Worm (Caenorhabditis elegans): Measurements from ENCODE around the gene C31G12.1.

Gene C31G12.1

DNA sequence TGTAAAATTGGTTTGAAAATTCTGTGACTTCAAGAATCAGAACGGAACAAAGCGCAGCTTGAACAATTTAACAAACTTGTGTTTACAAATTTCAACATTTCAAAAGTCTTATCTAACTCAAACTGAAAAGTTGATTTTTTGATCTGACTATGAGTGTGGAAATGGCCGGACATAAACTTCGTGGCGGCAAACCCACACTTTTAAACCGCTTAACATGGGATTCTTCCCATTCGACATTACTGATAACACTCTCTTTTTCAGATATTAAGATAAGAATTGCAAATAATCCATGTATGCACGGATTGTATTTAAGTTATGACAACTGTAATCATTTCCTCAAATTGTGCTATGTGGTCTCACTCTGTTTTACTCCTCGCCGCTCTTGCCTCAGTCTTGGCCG is 11.4 kb downstream of the C31G12.1 start, which contains the start of gene clec-42:
Gene clec-42 (plus strand): TSS at position 285 of the 400 bp plus-strand sequence.
- TF ChIP-seq lin-11 (tag; optimal IDR thresholded peaks at IDR 0.05) (no peak), mbf-1 (tag; optimal IDR thresholded peaks at IDR 0.05) (no peak), nhr-237 (tag; optimal IDR thresholded peaks at IDR 0.05) (no peak), lin-39 (tag; optimal IDR thresholded peaks at IDR 0.05) (no peak), nhr-23 (tag; optimal IDR thresholded peaks at IDR 0.05) (no peak), nhr-21 (tag; optimal IDR thresholded peaks at IDR 0.05) (no peak), dmd-4 (tag; optimal IDR thresholded peaks at IDR 0.05) (no peak)

ce11 chrV:18195006-18195405 is 15.2 kb downstream of the C31G12.1 start, which contains the start of gene F16H6.3:
TSS of gene F16H6.3 (plus strand) at chrV:18195306.
- TF ChIP-seq nhr-12 (tag; optimal IDR thresholded peaks at IDR 0.05) (no peak), alr-1 (tag; optimal IDR thresholded peaks at IDR 0.05) (no peak), lin-39 (tag; optimal IDR thresholded peaks at IDR 0.05) (no peak), nhr-77 (tag; optimal IDR thresholded peaks at IDR 0.05) (no peak), ceh-82 (tag; optimal IDR thresholded peaks at IDR 0.05) (no peak), sma-3 (GFP tag; optimal IDR thresholded peaks at IDR 0.05) (no peak)

DNA sequence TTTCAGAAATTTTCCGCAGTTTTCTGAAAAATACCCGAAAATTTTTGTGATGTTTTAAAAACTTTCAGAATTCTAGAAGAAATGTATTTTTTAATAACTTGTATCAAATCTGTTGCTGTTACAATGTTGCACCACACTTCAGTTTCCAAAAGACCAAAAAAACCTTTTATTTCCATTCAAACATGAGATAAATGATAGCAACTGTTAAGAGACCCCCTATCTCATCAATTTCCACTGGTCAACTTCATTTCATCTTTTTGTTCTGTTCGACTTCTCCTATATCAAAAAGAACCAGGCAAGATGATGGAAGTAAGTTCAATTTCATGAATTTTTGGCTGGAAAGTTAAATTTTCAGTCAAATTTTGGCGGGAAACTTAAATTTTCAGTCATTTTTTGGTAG is 18.7 kb downstream of the C31G12.1 start, which contains the start of gene F16H6.4:
Gene F16H6.4 (plus strand): TSS at position 301 of the 400 bp plus-strand sequence.
- TF ChIP-seq unc-55 (GFP tag; optimal IDR thresholded peaks at IDR 0.05) (no peak), peb-1 (tag; optimal IDR thresholded peaks at IDR 0.05) (no peak), unc-62 (GFP tag; optimal IDR thresholded peaks at IDR 0.05) (no peak), mab-5 (tag; optimal IDR thresholded peaks at IDR 0.05) (no peak)

DNA sequence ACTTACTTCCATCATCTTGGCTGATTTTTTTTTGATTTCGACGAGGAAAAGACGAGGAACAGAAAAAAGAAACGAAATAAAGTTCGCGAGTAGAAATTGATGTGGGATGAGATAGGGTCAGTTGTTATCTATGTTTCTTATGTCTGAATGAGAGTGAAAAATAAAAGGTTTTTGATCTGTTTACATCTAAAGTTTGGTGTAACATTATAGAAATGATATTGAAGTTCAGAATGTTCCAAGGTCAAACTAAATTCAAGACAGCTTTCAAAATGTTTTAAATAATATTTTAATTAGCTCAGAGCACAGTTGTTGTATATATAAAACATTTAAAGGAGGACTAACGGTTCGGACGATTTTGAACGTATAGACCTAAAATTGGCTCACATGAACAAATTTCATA is 29.3 kb downstream of the C31G12.1 start, which contains the start of gene F16H6.7:
Gene F16H6.7 (minus strand): TSS at position 101 of the 400 bp plus-strand sequence.
- TF ChIP-seq peb-1 (tag; optimal IDR thresholded peaks at IDR 0.05) (no peak), ZK546.5 (tag; optimal IDR thresholded peaks at IDR 0.05) (no peak), R02D3.7 (tag; optimal IDR thresholded peaks at IDR 0.05) (no peak), ztf-4 (tag; optimal IDR thresholded peaks at IDR 0.05) (no peak), fos-1 (tag; optimal IDR thresholded peaks at IDR 0.05) (no peak), ztf-1 (GFP tag; conservative IDR thresholded peaks at IDR 0.05) (no peak), nhr-10 (tag; optimal IDR thresholded peaks at IDR 0.05) (no peak), gmeb-1 (tag; optimal IDR thresholded peaks at IDR 0.05) (no peak), nhr-11 (tag; optimal IDR thresholded peaks at IDR 0.05) (no peak), mdl-1 (tag; optimal IDR thresholded peaks at IDR 0.05) (no peak), snpc-4 (tag; optimal IDR thresholded peaks at IDR 0.05) (no peak), blmp-1 (tag; optimal IDR thresholded peaks at IDR 0.05; ENCODE audit: insufficient read depth) (no peak), nhr-77 (tag; optimal IDR thresholded peaks at IDR 0.05) (no peak), nhr-6 (tag; optimal IDR thresholded peaks at IDR 0.05) (no peak), C34F6.9 (tag; optimal IDR thresholded peaks at IDR 0.05) (no peak), unc-62 (GFP tag; optimal IDR thresholded peaks at IDR 0.05) (no peak), nhr-12 (tag; optimal IDR thresholded peaks at IDR 0.05) (no peak)

- no peak for TF ChIP-seq nhr-10 (tag; optimal IDR thresholded peaks at IDR 0.05)
- no peak for TF ChIP-seq fos-1 (tag; optimal IDR thresholded peaks at IDR 0.05)
- TF ChIP-seq R02D3.7 (tag; optimal IDR thresholded peaks at IDR 0.05), result no peak
- no peak for TF ChIP-seq ceh-82 (tag; optimal IDR thresholded peaks at IDR 0.05)
- no peak for TF ChIP-seq unc-39 (tag; optimal IDR thresholded peaks at IDR 0.05)
- no peak for TF ChIP-seq skn-1 (tag; optimal IDR thresholded peaks at IDR 0.05)
- TF ChIP-seq peb-1 (tag; optimal IDR thresholded peaks at IDR 0.05), result no peak
- TF ChIP-seq alr-1 (tag; optimal IDR thresholded peaks at IDR 0.05), result no peak
- no peak for TF ChIP-seq nhr-237 (tag; optimal IDR thresholded peaks at IDR 0.05)
- no peak for TF ChIP-seq lin-11 (tag; optimal IDR thresholded peaks at IDR 0.05)
- no peak for TF ChIP-seq ceh-16 (tag; optimal IDR thresholded peaks at IDR 0.05)
- no peak for TF ChIP-seq sma-9 (GFP tag; optimal IDR thresholded peaks at IDR 0.05)
- no peak for TF ChIP-seq sma-9 (tag; optimal IDR thresholded peaks at IDR 0.05)
- TF ChIP-seq ama-1 (optimal IDR thresholded peaks at IDR 0.05), result no peak
- no peak for TF ChIP-seq nhr-23 (tag; optimal IDR thresholded peaks at IDR 0.05)
- TF ChIP-seq F13H6.1 (tag; optimal IDR thresholded peaks at IDR 0.05), result no peak
- TF ChIP-seq Y55F3AM.14 (GFP tag; optimal IDR thresholded peaks at IDR 0.05), result no peak
Measured at ce11 chrV:18212848-18213247, 33.1 kb downstream of the C31G12.1 start.
